Fruit fly (Drosophila melanogaster) whole organism, embryonic: ENCODE data around the gene CG6511.

ENCODE experiments used
- Antp ChIP-seq: fragments of 200-800 bp; sonication (Bioruptor generic); optimal IDR thresholded peaks from 3 replicates; lab custom pipeline; 2016; ENCODE audit warnings: missing biosample characterization, missing genetic modification characterization
- Asciz ChIP-seq: fragments of 200-800 bp; sonication (Bioruptor generic); optimal IDR thresholded peaks from 2 replicates; lab custom pipeline; 2017; ENCODE audit warnings: missing biosample characterization, mild to moderate bottlenecking, missing genetic modification characterization, missing genetic modification reagents
- B-H1 ChIP-seq: fragments of 200-800 bp; sonication (Bioruptor generic); IDR thresholded peaks from 3 replicates; pipeline ENCODE4 v1.3.6; 2022; ENCODE audit warnings: missing biosample characterization, missing genetic modification characterization
- Bgb ChIP-seq: fragments of 200-800 bp; sonication (Bioruptor generic); IDR thresholded peaks from 2 replicates; pipeline ENCODE4 v1.3.6; 2022; ENCODE audit warnings: missing biosample characterization, missing genetic modification characterization; ENCODE audit not compliant: partially characterized antibody
- CG10209 ChIP-seq: fragments of 200-800 bp; sonication (Bioruptor generic); optimal IDR thresholded peaks from 3 replicates; lab custom pipeline; 2017; ENCODE audit warnings: missing biosample characterization, mild to moderate bottlenecking, missing genetic modification characterization, missing genetic modification reagents
- CG10565 ChIP-seq: fragments of 200-800 bp; sonication (Bioruptor generic); optimal IDR thresholded peaks from 3 replicates; lab custom pipeline; 2016; ENCODE audit warnings: missing biosample characterization, mild to moderate bottlenecking, missing genetic modification characterization
- CG11723 ChIP-seq: fragments of 200-800 bp; sonication (Bioruptor generic); optimal IDR thresholded peaks from 2 replicates; lab custom pipeline; 2017; ENCODE audit warnings: missing biosample characterization, mild to moderate bottlenecking, missing genetic modification characterization
- CG12155 ChIP-seq: fragments of 200-800 bp; sonication (Bioruptor generic); optimal IDR thresholded peaks from 3 replicates; lab custom pipeline; 2016; ENCODE audit warnings: missing biosample characterization, missing genetic modification characterization
- CG12659 ChIP-seq: fragments of 200-800 bp; sonication (Bioruptor generic); optimal IDR thresholded peaks from 3 replicates; lab custom pipeline; 2017; ENCODE audit warnings: mild to moderate bottlenecking, missing biosample characterization, missing genetic modification reagents, missing genetic modification characterization
- CG13287 ChIP-seq: fragments of 200-800 bp; sonication (Bioruptor generic); IDR thresholded peaks from 2 replicates; pipeline ENCODE4 v1.3.6; 2022; ENCODE audit warnings: missing biosample characterization, missing genetic modification characterization; ENCODE audit not compliant: partially characterized antibody
- CG18011 ChIP-seq: fragments of 200-800 bp; sonication (Bioruptor generic); optimal IDR thresholded peaks from 2 replicates; lab custom pipeline; 2017; ENCODE audit warnings: missing biosample characterization, missing genetic modification characterization, mild to moderate bottlenecking, moderate library complexity, missing genotype
- CG3281 ChIP-seq: fragments of 200-800 bp; sonication (Bioruptor generic); optimal IDR thresholded peaks from 3 replicates; lab custom pipeline; 2017; ENCODE audit warnings: missing biosample characterization, mild to moderate bottlenecking, missing genetic modification characterization
- CG3407 ChIP-seq: fragments of 200-800 bp; sonication (Bioruptor generic); optimal IDR thresholded peaks from 2 replicates; lab custom pipeline; 2018; ENCODE audit warnings: missing biosample characterization, mild to moderate bottlenecking, missing genetic modification characterization
- CG34224 ChIP-seq: fragments of 200-800 bp; sonication (Bioruptor generic); IDR thresholded peaks from 3 replicates; pipeline ENCODE4 v1.3.6; 2022; ENCODE audit warnings: missing biosample characterization, missing genetic modification characterization; ENCODE audit not compliant: partially characterized antibody
- CG4328 ChIP-seq: fragments of 200-800 bp; sonication (Bioruptor generic); optimal IDR thresholded peaks from 3 replicates; lab custom pipeline; 2017; ENCODE audit warnings: missing biosample characterization, missing genetic modification reagents, missing genetic modification characterization
- CG4854 ChIP-seq: fragments of 200-800 bp; sonication (Bioruptor generic); optimal IDR thresholded peaks from 2 replicates; lab custom pipeline; 2016; ENCODE audit warnings: missing biosample characterization, missing genetic modification characterization, inconsistent platforms
- CG7745 ChIP-seq: fragments of 200-800 bp; sonication (Bioruptor generic); optimal IDR thresholded peaks from 2 replicates; lab custom pipeline; 2018; ENCODE audit warnings: missing biosample characterization, mild to moderate bottlenecking, missing genetic modification characterization, moderate library complexity
- CG8478 ChIP-seq: fragments of >200 bp; optimal IDR thresholded peaks from 2 replicates; lab custom pipeline; 2018
- CG9932 ChIP-seq: fragments of 200-800 bp; sonication (Bioruptor generic); IDR thresholded peaks from 2 replicates; pipeline ENCODE4 v1.3.6; 2022; ENCODE audit warnings: missing biosample characterization, missing genetic modification characterization
- CHES-1-like ChIP-seq: fragments of 200-800 bp; sonication (Bioruptor generic); optimal IDR thresholded peaks from 2 replicates; lab custom pipeline; 2016; ENCODE audit warnings: missing biosample characterization, missing genetic modification characterization
- Camta ChIP-seq: fragments of 200-800 bp; sonication (Bioruptor generic); optimal IDR thresholded peaks from 2 replicates; lab custom pipeline; 2016; ENCODE audit warnings: missing biosample characterization, missing genetic modification characterization
- ERR ChIP-seq: fragments of 200-800 bp; sonication (Bioruptor generic); optimal IDR thresholded peaks from 2 replicates; lab custom pipeline; 2016; ENCODE audit warnings: missing biosample characterization, missing genetic modification characterization
- GATAe ChIP-seq: fragments of 200-800 bp; sonication (Bioruptor generic); conservative IDR thresholded peaks from 2 replicates; pipeline ENCODE4 v1.3.6; 2022; ENCODE audit warnings: missing biosample characterization, missing genetic modification characterization
- H15 ChIP-seq: fragments of 200-800 bp; sonication (Bioruptor generic); IDR thresholded peaks from 3 replicates; pipeline ENCODE4 v1.3.6; 2022; ENCODE audit warnings: missing biosample characterization, missing genetic modification characterization
- H2.0 ChIP-seq: fragments of 200-800 bp; sonication (Bioruptor generic); IDR thresholded peaks from 2 replicates; pipeline ENCODE4 v1.3.6; 2022; ENCODE audit warnings: missing biosample characterization, missing genetic modification characterization
- HLH3B ChIP-seq: fragments of 200-800 bp; sonication (Bioruptor generic); IDR thresholded peaks from 2 replicates; pipeline ENCODE4 v1.3.6; 2022; ENCODE audit warnings: missing biosample characterization, missing genetic modification characterization
- Hsf ChIP-seq: fragments of 200-800 bp; sonication (Bioruptor generic); optimal IDR thresholded peaks from 3 replicates; lab custom pipeline; 2016; ENCODE audit warnings: missing biosample characterization, missing genetic modification characterization
- Mes4 ChIP-seq: fragments of 200-800 bp; sonication (Bioruptor generic); optimal IDR thresholded peaks from 2 replicates; lab custom pipeline; 2016; ENCODE audit warnings: missing biosample characterization, missing genetic modification characterization
- Myb ChIP-seq: fragments of 200-800 bp; sonication (Bioruptor generic); optimal IDR thresholded peaks from 2 replicates; lab custom pipeline; 2016; ENCODE audit warnings: missing biosample characterization, missing genetic modification characterization
- Nf-YC ChIP-seq: fragments of 200-800 bp; optimal IDR thresholded peaks from 3 replicates; lab custom pipeline; 2019; ENCODE audit warnings: missing biosample characterization, mild to moderate bottlenecking, missing genetic modification characterization, moderate library complexity
- Oli ChIP-seq: fragments of 200-800 bp; sonication (Bioruptor generic); optimal IDR thresholded peaks from 2 replicates; lab custom pipeline; 2018; ENCODE audit warnings: missing biosample characterization, mild to moderate bottlenecking, missing genetic modification characterization, moderate library complexity
- YL-1 ChIP-seq: fragments of 200-800 bp; sonication (Bioruptor generic); optimal IDR thresholded peaks from 3 replicates; lab custom pipeline; 2017; ENCODE audit warnings: missing biosample characterization, mild to moderate bottlenecking, missing genetic modification characterization
- ash1 ChIP-seq: fragments of 200-800 bp; sonication (Bioruptor generic); optimal IDR thresholded peaks from 2 replicates; lab custom pipeline; 2018; ENCODE audit warnings: missing biosample characterization, mild to moderate bottlenecking, missing genetic modification characterization
- bcd ChIP-seq: fragments of 200-800 bp; sonication (Bioruptor generic); optimal IDR thresholded peaks from 2 replicates; lab custom pipeline; 2017; ENCODE audit warnings: missing biosample characterization, mild to moderate bottlenecking, missing genetic modification characterization
- cas ChIP-seq: fragments of 200-800 bp; sonication (Bioruptor generic); IDR thresholded peaks from 2 replicates; pipeline ENCODE4 v1.3.6; 2022; ENCODE audit warnings: missing biosample characterization, missing genetic modification characterization
- ci ChIP-seq: fragments of 200-800 bp; sonication (Bioruptor generic); IDR thresholded peaks from 3 replicates; pipeline ENCODE4 v1.3.6; 2022; ENCODE audit warnings: missing biosample characterization, missing genetic modification characterization
- disco-r ChIP-seq: fragments of 200-800 bp; sonication (Bioruptor generic); optimal IDR thresholded peaks from 2 replicates; lab custom pipeline; 2016; ENCODE audit warnings: missing biosample characterization, missing genetic modification characterization
- gem ChIP-seq: fragments of 200-800 bp; sonication (Bioruptor generic); optimal IDR thresholded peaks from 2 replicates; lab custom pipeline; 2019; ENCODE audit warnings: missing biosample characterization, mild to moderate bottlenecking, missing genetic modification characterization, moderate library complexity
- gt ChIP-seq: fragments of 200-800 bp; sonication (Bioruptor generic); IDR thresholded peaks from 2 replicates; pipeline ENCODE4 v1.3.6; 2022; ENCODE audit warnings: missing biosample characterization, missing genetic modification characterization
- ham ChIP-seq: fragments of 200-800 bp; sonication (Bioruptor generic); IDR thresholded peaks from 2 replicates; pipeline ENCODE4 v1.3.6; 2022; ENCODE audit warnings: missing biosample characterization, missing genetic modification characterization
- hb ChIP-seq: fragments of 200-800 bp; sonication (Bioruptor generic); IDR thresholded peaks from 3 replicates; pipeline ENCODE4 v1.3.6; 2022; ENCODE audit warnings: missing biosample characterization, missing genetic modification characterization; ENCODE audit not compliant: partially characterized antibody
- inv ChIP-seq: fragments of 200-800 bp; sonication (Bioruptor generic); IDR thresholded peaks from 2 replicates; pipeline ENCODE4 v1.3.6; 2022; ENCODE audit warnings: missing biosample characterization, missing genetic modification characterization; ENCODE audit not compliant: partially characterized antibody
- jumu ChIP-seq: fragments of 200-800 bp; sonication (Bioruptor generic); optimal IDR thresholded peaks from 3 replicates; lab custom pipeline; 2016; ENCODE audit warnings: missing biosample characterization, missing genetic modification characterization
- knrl ChIP-seq: fragments of 200-800 bp; sonication (Bioruptor generic); IDR thresholded peaks from 3 replicates; pipeline ENCODE4 v1.3.6; 2022; ENCODE audit warnings: missing biosample characterization, missing genetic modification characterization; ENCODE audit not compliant: partially characterized antibody
- mld ChIP-seq: fragments of 200-800 bp; sonication (Bioruptor generic); IDR thresholded peaks from 3 replicates; pipeline ENCODE4 v1.3.6; 2022; ENCODE audit warnings: missing biosample characterization, missing genetic modification characterization; ENCODE audit not compliant: partially characterized antibody
- odd ChIP-seq: fragments of 200-800 bp; sonication (Bioruptor generic); optimal IDR thresholded peaks from 2 replicates; lab custom pipeline; 2017; ENCODE audit warnings: missing biosample characterization, mild to moderate bottlenecking, missing genetic modification characterization
- otp ChIP-seq: fragments of 200-800 bp; sonication (Bioruptor generic); IDR thresholded peaks from 3 replicates; pipeline ENCODE4, ENCODE4 v1.3.6; 2022; ENCODE audit warnings: missing biosample characterization, missing genetic modification characterization
- phol ChIP-seq: fragments of 200-800 bp; sonication (Bioruptor generic); optimal IDR thresholded peaks from 3 replicates; lab custom pipeline; 2018; ENCODE audit warnings: missing biosample characterization, mild to moderate bottlenecking, missing genetic modification characterization, moderate library complexity
- pnt ChIP-seq: fragments of 200-800 bp; sonication (Bioruptor generic); optimal IDR thresholded peaks from 3 replicates; lab custom pipeline; 2016; ENCODE audit warnings: missing biosample characterization, missing genetic modification characterization
- psq ChIP-seq: fragments of 200-800 bp; sonication (Bioruptor generic); optimal IDR thresholded peaks from 2 replicates; lab custom pipeline; 2017; ENCODE audit warnings: missing biosample characterization, missing genetic modification characterization
- seq ChIP-seq: fragments of 200-800 bp; sonication (Bioruptor generic); IDR thresholded peaks from 2 replicates; pipeline ENCODE4 v1.3.6; 2022; ENCODE audit warnings: missing biosample characterization, missing genetic modification characterization

CG6511 gene

dm6 chr3L:8718602-8719001 lies 2.5 kb upstream of the CG6511 start (continued):
- TF ChIP-seq mld = no peak; the same call in 2 of the 3 replicates
- TF ChIP-seq CG34224 (GFP tag; lab: Robert Waterston, UW) = peak; percentile 78
- TF ChIP-seq Myb = peak; percentile 30
- TF ChIP-seq ham (GFP tag; lab: Robert Waterston, UW) = no peak
- TF ChIP-seq CG8478 (lab: Kevin White, UChicago) = no peak
- TF ChIP-seq CG10565 (GFP tag; lab: Kevin White, UChicago) = no peak
- no peak for TF ChIP-seq B-H1
- no peak for TF ChIP-seq CHES-1-like (GFP tag; lab: Kevin White, UChicago)
- TF ChIP-seq cas = no peak
- no peak for TF ChIP-seq pnt (GFP tag; lab: Kevin White, UChicago)
- no peak for TF ChIP-seq CG12155 (GFP tag; lab: Kevin White, UChicago)
- TF ChIP-seq phol (tag; lab: Kevin White, UChicago) = peak; percentile 46
- no peak for TF ChIP-seq CG3281
- no peak for TF ChIP-seq disco-r (GFP tag; lab: Kevin White, UChicago)
- TF ChIP-seq Camta (GFP tag; lab: Kevin White, UChicago) = no peak
- TF ChIP-seq odd (GFP tag; lab: Kevin White, UChicago) = no peak
- TF ChIP-seq CG12659 (GFP tag; lab: Kevin White, UChicago) = peak; percentile 1
- no peak for TF ChIP-seq Antp (GFP tag; lab: Kevin White, UChicago)
- TF ChIP-seq GATAe = no peak
- TF ChIP-seq CG4328 (GFP tag; lab: Kevin White, UChicago) = no peak
- no peak for TF ChIP-seq CG4854 (GFP tag; lab: Kevin White, UChicago)
- no peak for TF ChIP-seq otp (GFP tag; lab: Robert Waterston, UW)
- no peak for TF ChIP-seq CG18011 (GFP tag; lab: Kevin White, UChicago)
- no peak for TF ChIP-seq H2.0 (GFP tag; lab: Robert Waterston, UW)
- no peak for TF ChIP-seq YL-1 (GFP tag; lab: Kevin White, UChicago)
- no peak for TF ChIP-seq CG10209
- peak; percentile 77 for TF ChIP-seq knrl (GFP tag; lab: Robert Waterston, UW)
- 0 out of 3 replicates have a peak, but pooled peaks have one; percentile 41 for TF ChIP-seq ci (GFP tag; lab: Robert Waterston, UW)
- no peak for TF ChIP-seq Asciz (GFP tag; lab: Kevin White, UChicago)
- no peak for TF ChIP-seq Mes4 (GFP tag; lab: Kevin White, UChicago)
- TF ChIP-seq seq (GFP tag; lab: Robert Waterston, UW) = no peak
- peak; percentile 63 for TF ChIP-seq inv (GFP tag; lab: Robert Waterston, UW)
- TF ChIP-seq ERR (GFP tag; lab: Kevin White, UChicago) = no peak
- no peak for TF ChIP-seq H15 (GFP tag; lab: Robert Waterston, UW)
- peak; percentile 84 for TF ChIP-seq CG13287 (GFP tag; lab: Robert Waterston, UW)
- no peak for TF ChIP-seq Oli
- no peak for TF ChIP-seq CG11723 (GFP tag; lab: Kevin White, UChicago)
- TF ChIP-seq psq (GFP tag; lab: Kevin White, UChicago) = no peak
- TF ChIP-seq gem (tag; lab: Kevin White, UChicago) = peak; percentile 29
- no peak for TF ChIP-seq CG3407 (GFP tag; lab: Kevin White, UChicago)
- TF ChIP-seq bcd = peak; percentile 7
- TF ChIP-seq CG9932 (GFP tag; lab: Robert Waterston, UW) = no peak
- no peak for TF ChIP-seq gt (GFP tag; lab: Robert Waterston, UW)
- no peak for TF ChIP-seq jumu (GFP tag; lab: Kevin White, UChicago)
- TF ChIP-seq Nf-YC (tag; lab: Kevin White, UChicago) = peak; percentile 9
- 0 out of 3 replicates have a peak, but pooled peaks have one; percentile 12 for TF ChIP-seq hb (GFP tag; lab: Robert Waterston, UW)
- no peak for TF ChIP-seq CG7745 (tag; lab: Kevin White, UChicago)
- TF ChIP-seq Bgb (GFP tag; lab: Robert Waterston, UW) = peak; percentile 91
- TF ChIP-seq ash1 = no peak
- peak; percentile 5; the same call in 1 of the 2 replicates for TF ChIP-seq HLH3B
- TF ChIP-seq Hsf (GFP tag; lab: Kevin White, UChicago) = no peak
